Fruit fly (Drosophila melanogaster): Measurements from ENCODE around the gene CG42674.

Gene CG42674

DNA sequence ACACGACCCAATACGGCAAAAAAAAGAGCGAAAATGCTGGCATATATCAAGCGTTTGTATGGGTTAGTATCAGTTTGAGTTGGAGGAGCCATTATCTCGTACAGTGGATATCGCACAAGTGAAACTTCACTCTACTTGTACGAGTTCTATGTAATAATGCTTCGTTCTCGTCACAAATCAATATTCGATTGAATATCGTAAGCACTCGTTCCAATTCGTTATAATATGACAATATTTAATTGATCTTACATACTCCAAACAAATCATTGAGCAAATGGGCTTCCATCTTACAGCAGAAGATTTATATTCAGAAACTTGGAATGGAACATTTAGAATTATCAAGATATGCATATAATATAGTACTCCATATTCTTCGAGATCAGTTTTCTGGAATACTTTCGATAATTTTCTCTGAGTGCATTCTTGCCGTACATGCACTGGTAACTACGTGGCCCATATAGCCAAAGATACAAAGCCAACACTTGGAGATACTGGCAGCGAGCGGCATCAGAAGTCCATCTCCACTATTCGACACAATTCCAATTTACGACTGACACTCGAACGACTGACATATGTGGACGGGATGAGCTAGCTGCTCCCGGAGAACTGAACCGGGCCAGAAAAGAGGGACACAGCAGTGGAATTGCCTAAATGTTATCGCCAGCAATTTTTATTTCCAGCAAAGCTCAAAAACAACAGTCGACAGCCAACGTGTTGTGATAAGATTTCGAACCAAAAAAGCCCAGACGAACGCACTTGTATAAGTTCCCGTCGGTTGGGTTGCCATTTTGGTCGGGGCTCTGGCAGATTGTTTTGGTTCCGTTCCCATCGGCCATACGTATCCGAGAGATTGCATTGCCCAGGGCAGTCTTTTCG is 5.0 kb downstream of the CG42674 start (continued):
- TF ChIP-seq achi (GFP tag; optimal IDR thresholded peaks at IDR 0.05) (peak; percentile 10), fd85E (GFP tag; optimal IDR thresholded peaks at IDR 0.05) (no peak), spab (GFP tag; optimal IDR thresholded peaks at IDR 0.05) (no peak), svp (GFP tag) (peak; percentile 78), CG10669 (GFP tag; optimal IDR thresholded peaks at IDR 0.05) (no peak), salr (GFP tag; optimal IDR thresholded peaks at IDR 0.05) (no peak), lz (GFP tag; optimal IDR thresholded peaks at IDR 0.05) (peak; percentile 8), CG3032 (tag; optimal IDR thresholded peaks at IDR 0.05) (no peak), Ets96B (tag; optimal IDR thresholded peaks at IDR 0.05) (peak; percentile 5), fkh (GFP tag; optimal IDR thresholded peaks at IDR 0.05) (no peak), CG15336 (GFP tag; IDR thresholded peaks at IDR 0.05) (no peak), CG3919 (GFP tag; optimal IDR thresholded peaks at IDR 0.05) (no peak), CG6276 (GFP tag; optimal IDR thresholded peaks at IDR 0.05) (no peak), Eip78C (GFP tag) (peak; percentile 77), pdm3 (GFP tag; optimal IDR thresholded peaks at IDR 0.05) (no peak), CG1621 (tag; optimal IDR thresholded peaks at IDR 0.05) (no peak), CG11902 (GFP tag; optimal IDR thresholded peaks at IDR 0.05) (no peak), eg (GFP tag; IDR thresholded peaks at IDR 0.05) (no peak), Ets21C (GFP tag; optimal IDR thresholded peaks at IDR 0.05) (no peak), CG6163 (GFP tag; IDR thresholded peaks at IDR 0.05) (no peak), Hr4 (GFP tag; optimal IDR thresholded peaks at IDR 0.05) (peak; percentile 31)

DNA sequence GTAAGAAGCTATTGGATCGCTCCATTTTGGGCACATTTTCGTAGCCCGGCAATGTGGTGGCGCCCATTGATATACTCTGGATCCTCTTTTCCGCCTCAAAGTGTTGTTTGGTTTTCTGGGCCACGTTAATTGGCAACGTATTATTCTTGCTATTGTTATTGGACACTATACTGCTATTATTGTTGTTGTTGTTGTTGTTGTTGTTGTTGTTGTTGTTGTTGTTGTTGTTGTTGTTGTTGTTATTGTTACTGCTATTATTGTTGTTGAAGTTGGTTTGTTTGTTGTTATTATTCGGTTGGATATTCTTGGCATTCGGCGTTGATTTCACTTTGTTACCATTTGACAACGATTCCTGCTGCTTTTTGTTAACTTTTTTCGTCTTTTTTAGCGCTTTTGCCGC is 6.3 kb downstream of the CG42674 start:
- TF ChIP-seq Ets96B (tag; optimal IDR thresholded peaks at IDR 0.05), result no peak
- TF ChIP-seq CG16779 (tag; optimal IDR thresholded peaks at IDR 0.05), result no peak
- no peak for TF ChIP-seq CG6854 (GFP tag; optimal IDR thresholded peaks at IDR 0.05)
- TF ChIP-seq Blimp-1 (GFP tag; optimal IDR thresholded peaks at IDR 0.05), result no peak
- no peak for TF ChIP-seq Sox102F (GFP tag; optimal IDR thresholded peaks at IDR 0.05)
- no peak for TF ChIP-seq CG3032 (tag; optimal IDR thresholded peaks at IDR 0.05)
- no peak for TF ChIP-seq fd85E (GFP tag; optimal IDR thresholded peaks at IDR 0.05)
- TF ChIP-seq CG1621 (tag; optimal IDR thresholded peaks at IDR 0.05), result no peak
- TF ChIP-seq cyc (GFP tag; optimal IDR thresholded peaks at IDR 0.05), result no peak

dm6 chr3L:20187885-20188570 is 10.1 kb downstream of the CG42674 start, which contains the start of gene Ssk:
Gene Ssk (plus strand): TSS chr3L:20188522.
- peak; percentile 89 for TF ChIP-seq Eip93F (GFP tag; optimal IDR thresholded peaks at IDR 0.05)
- no peak for TF ChIP-seq eg (GFP tag; IDR thresholded peaks at IDR 0.05)
- TF ChIP-seq lz (GFP tag; optimal IDR thresholded peaks at IDR 0.05), result no peak
- TF ChIP-seq Eip78C (GFP tag), result peak; percentile 76
- no peak for TF ChIP-seq Eip75B (GFP tag; optimal IDR thresholded peaks at IDR 0.05)
- no peak for TF ChIP-seq Gug (GFP tag; IDR thresholded peaks at IDR 0.05)
- no peak for TF ChIP-seq Smox (GFP tag; optimal IDR thresholded peaks at IDR 0.05)
- no peak for TF ChIP-seq esn (GFP tag; optimal IDR thresholded peaks at IDR 0.05)
- no peak for TF ChIP-seq CG7368 (GFP tag; optimal IDR thresholded peaks at IDR 0.05)
- no peak for TF ChIP-seq CG10631 (GFP tag; optimal IDR thresholded peaks at IDR 0.05)
- peak; percentile 43; the same call in 1 of the 3 replicates for TF ChIP-seq CG8119 (GFP tag; IDR thresholded peaks at IDR 0.05)
- TF ChIP-seq CG31627 (GFP tag; optimal IDR thresholded peaks at IDR 0.05), result no peak
- TF ChIP-seq ss (GFP tag; optimal IDR thresholded peaks at IDR 0.05), result no peak
- TF ChIP-seq CG6854 (GFP tag; optimal IDR thresholded peaks at IDR 0.05), result peak; percentile 21
- peak; percentile 61 for TF ChIP-seq vri (GFP tag; optimal IDR thresholded peaks at IDR 0.05)
- peak; percentile 26 for TF ChIP-seq fd85E (GFP tag; optimal IDR thresholded peaks at IDR 0.05)
- no peak for TF ChIP-seq OdsH (GFP tag; optimal IDR thresholded peaks at IDR 0.05)
- no peak for TF ChIP-seq topi (GFP tag; optimal IDR thresholded peaks at IDR 0.05)
- peak; percentile 10 for TF ChIP-seq CG8319 (GFP tag; optimal IDR thresholded peaks at IDR 0.05)
- no peak for TF ChIP-seq Hr38 (GFP tag; optimal IDR thresholded peaks at IDR 0.05)
- TF ChIP-seq Met (GFP tag; optimal IDR thresholded peaks at IDR 0.05), result no peak
- peak; percentile 37; the same call in 2 of the 3 replicates for TF ChIP-seq CG6163 (GFP tag; IDR thresholded peaks at IDR 0.05)
- no peak for TF ChIP-seq achi (GFP tag; optimal IDR thresholded peaks at IDR 0.05)
- TF ChIP-seq spab (GFP tag; optimal IDR thresholded peaks at IDR 0.05), result no peak
- peak; percentile 89 for TF ChIP-seq svp (GFP tag)
- no peak for TF ChIP-seq CG6276 (GFP tag; optimal IDR thresholded peaks at IDR 0.05)

All from whole organism, prepupa.